Worm (Caenorhabditis elegans): ENCODE measurements around the gene rps-29.
A peak's percentile ranks its signal among the peaks of the same experiment; 100 is the strongest.

Gene rps-29

DNA sequence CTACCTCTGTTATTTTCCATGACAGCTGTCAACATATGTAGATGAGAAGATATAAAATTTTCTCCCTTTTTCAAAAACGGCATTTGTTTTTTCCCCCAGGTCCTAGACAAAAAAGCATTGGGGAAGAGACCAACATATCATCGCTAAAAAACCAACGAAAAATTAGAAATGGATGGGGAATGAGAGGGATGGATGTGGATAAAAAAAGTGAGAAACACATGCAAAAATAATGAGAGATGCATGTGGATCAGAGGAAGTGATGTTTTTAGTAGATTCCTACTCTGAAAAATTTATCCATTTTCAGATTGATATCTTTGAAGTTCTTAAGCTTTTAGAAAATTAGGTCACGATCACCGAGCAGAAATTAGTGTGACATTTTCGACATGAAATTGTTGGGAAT lies 31.6 kb upstream of the rps-29 start:
- no peak for TF ChIP-seq nhr-129 (tag; optimal IDR thresholded peaks at IDR 0.05)
- TF ChIP-seq unc-55 (GFP tag; optimal IDR thresholded peaks at IDR 0.05) = peak; percentile 57
- TF ChIP-seq egl-27 (tag; optimal IDR thresholded peaks at IDR 0.05) = no peak

DNA sequence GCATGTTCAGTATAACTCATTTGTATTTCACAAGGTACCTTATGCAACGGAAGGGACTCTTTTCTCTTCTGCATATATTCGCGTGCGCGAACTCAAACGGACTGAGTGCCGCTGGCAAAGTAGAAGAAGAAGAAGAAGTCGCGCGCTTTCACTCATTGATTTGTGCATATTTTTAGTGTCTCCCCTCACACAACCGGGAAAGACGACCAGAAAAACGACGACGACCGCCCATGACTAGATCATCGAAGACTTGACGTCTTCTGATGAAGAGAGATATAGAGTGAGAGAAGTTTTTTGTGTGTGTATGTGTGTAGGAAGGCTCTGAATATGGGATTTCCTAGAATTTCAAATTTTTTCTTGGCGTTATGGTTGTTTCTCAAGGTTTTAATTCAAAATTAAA lies 29.7 kb upstream of the rps-29 start:
- TF ChIP-seq lin-11 (tag; optimal IDR thresholded peaks at IDR 0.05) (peak; percentile 18), Y55F3AM.14 (GFP tag; optimal IDR thresholded peaks at IDR 0.05) (no peak), egl-27 (tag; optimal IDR thresholded peaks at IDR 0.05) (no peak), aly-2 (tag; optimal IDR thresholded peaks at IDR 0.05) (no peak), gmeb-1 (tag; optimal IDR thresholded peaks at IDR 0.05) (no peak), elt-3 (tag; optimal IDR thresholded peaks at IDR 0.05) (no peak), nhr-21 (tag; optimal IDR thresholded peaks at IDR 0.05) (no peak), ama-1 (optimal IDR thresholded peaks at IDR 0.05) (no peak), sma-3 (GFP tag; optimal IDR thresholded peaks at IDR 0.05) (no peak), ZK546.5 (tag; optimal IDR thresholded peaks at IDR 0.05) (no peak), alr-1 (tag; optimal IDR thresholded peaks at IDR 0.05) (no peak), ztf-4 (tag; optimal IDR thresholded peaks at IDR 0.05) (no peak), ztf-11 (tag; optimal IDR thresholded peaks at IDR 0.05) (no peak), nhr-237 (tag; optimal IDR thresholded peaks at IDR 0.05) (no peak), sma-9 (GFP tag; optimal IDR thresholded peaks at IDR 0.05) (peak; percentile 3), sma-9 (tag; optimal IDR thresholded peaks at IDR 0.05) (no peak), nhr-6 (tag; optimal IDR thresholded peaks at IDR 0.05) (no peak), nhr-129 (tag; optimal IDR thresholded peaks at IDR 0.05) (peak; percentile 47), ceh-82 (tag; optimal IDR thresholded peaks at IDR 0.05) (no peak), nhr-10 (tag; optimal IDR thresholded peaks at IDR 0.05) (no peak), nhr-25 (tag; optimal IDR thresholded peaks at IDR 0.05) (no peak), elt-1 (tag; optimal IDR thresholded peaks at IDR 0.05) (no peak), nhr-11 (tag; optimal IDR thresholded peaks at IDR 0.05) (no peak), ceh-16 (tag; optimal IDR thresholded peaks at IDR 0.05) (no peak), skn-1 (tag; optimal IDR thresholded peaks at IDR 0.05) (no peak), peb-1 (tag; optimal IDR thresholded peaks at IDR 0.05) (no peak), mdl-1 (tag; optimal IDR thresholded peaks at IDR 0.05) (no peak), mab-5 (tag; optimal IDR thresholded peaks at IDR 0.05) (no peak), ztf-1 (GFP tag; conservative IDR thresholded peaks at IDR 0.05) (no peak), lsy-2 (tag; optimal IDR thresholded peaks at IDR 0.05) (peak in 1 of 2 experiments; percentile 47), F13H6.1 (tag; optimal IDR thresholded peaks at IDR 0.05) (peak; percentile 29), lin-39 (tag; optimal IDR thresholded peaks at IDR 0.05) (no peak), unc-55 (GFP tag; optimal IDR thresholded peaks at IDR 0.05) (peak; percentile 82), unc-62 (GFP tag; optimal IDR thresholded peaks at IDR 0.05) (no peak), mbf-1 (tag; optimal IDR thresholded peaks at IDR 0.05) (no peak), snpc-4 (tag; optimal IDR thresholded peaks at IDR 0.05) (no peak), unc-39 (tag; optimal IDR thresholded peaks at IDR 0.05) (no peak), fos-1 (tag; optimal IDR thresholded peaks at IDR 0.05) (no peak), lin-13 (GFP tag; optimal IDR thresholded peaks at IDR 0.05) (no peak), crh-2 (tag; optimal IDR thresholded peaks at IDR 0.05) (peak; percentile 58), R02D3.7 (tag; optimal IDR thresholded peaks at IDR 0.05) (no peak), nhr-23 (tag; optimal IDR thresholded peaks at IDR 0.05) (no peak), zag-1 (tag; optimal IDR thresholded peaks at IDR 0.05) (no peak), nhr-12 (tag; optimal IDR thresholded peaks at IDR 0.05) (no peak), C34F6.9 (tag; optimal IDR thresholded peaks at IDR 0.05) (peak; percentile 72), dmd-4 (tag; optimal IDR thresholded peaks at IDR 0.05) (no peak), blmp-1 (tag; optimal IDR thresholded peaks at IDR 0.05; ENCODE audit: insufficient read depth) (no peak), sem-4 (tag; optimal IDR thresholded peaks at IDR 0.05) (no peak), nhr-77 (tag; optimal IDR thresholded peaks at IDR 0.05) (no peak)
